Worm (Caenorhabditis elegans): Measurements from ENCODE around the gene nep-17.

nep-17 gene

ce11 chrII:13461604-13462375 is 45.8 kb upstream of the nep-17 start (continued):
- TF ChIP-seq nhr-90 (tag; optimal IDR thresholded peaks at IDR 0.05; ENCODE audit: poor library complexity) (peak; percentile 71), lin-15B (tag; optimal IDR thresholded peaks at IDR 0.05) (no peak), hlh-4 (tag; optimal IDR thresholded peaks at IDR 0.05) (no peak), efl-3 (GFP tag; optimal IDR thresholded peaks at IDR 0.05) (no peak), xbp-1 (tag; optimal IDR thresholded peaks at IDR 0.05) (peak; percentile 48), lir-3 (tag; optimal IDR thresholded peaks at IDR 0.05; ENCODE audit: poor library complexity) (no peak), C04F5.9 (tag; optimal IDR thresholded peaks at IDR 0.05) (peak; percentile 13), mep-1 (tag; optimal IDR thresholded peaks at IDR 0.05) (peak; percentile 71), sup-37 (GFP tag; optimal IDR thresholded peaks at IDR 0.05) (peak; percentile 38), tbx-2 (tag; optimal IDR thresholded peaks at IDR 0.05) (peak; percentile 81), unc-62 (GFP tag; optimal IDR thresholded peaks at IDR 0.05) (no peak), aly-2 (tag; optimal IDR thresholded peaks at IDR 0.05) (no peak), mdl-1 (tag; optimal IDR thresholded peaks at IDR 0.05) (peak in 1 of 2 experiments; percentile 92), C34B4.2 (tag; optimal IDR thresholded peaks at IDR 0.05) (no peak), ceh-8 (GFP tag; optimal IDR thresholded peaks at IDR 0.05) (no peak), ceh-88 (GFP tag; IDR thresholded peaks at IDR 0.05) (peak; percentile 59; the same call in 1 of the 2 replicates), aha-1 (tag; optimal IDR thresholded peaks at IDR 0.05) (no peak), snu-23 (GFP tag; optimal IDR thresholded peaks at IDR 0.05) (peak; percentile 89), rnt-1 (tag; optimal IDR thresholded peaks at IDR 0.05) (peak; percentile 85), lsy-2 (tag; optimal IDR thresholded peaks at IDR 0.05) (peak; percentile 47 to 67), efl-1 (optimal IDR thresholded peaks at IDR 0.05) (peak; percentile 9 to 37), efl-1 (GFP tag; optimal IDR thresholded peaks at IDR 0.05 in 1 of 2) (peak; percentile 3 to 87), F16B12.6 (tag; optimal IDR thresholded peaks at IDR 0.05) (peak; percentile 15), blmp-1 (tag; optimal IDR thresholded peaks at IDR 0.05) (peak; percentile 75), ztf-11 (tag; optimal IDR thresholded peaks at IDR 0.05) (no peak), ceh-82 (tag; optimal IDR thresholded peaks at IDR 0.05) (peak in 2 of 3 experiments; percentile 24 to 38), ets-5 (GFP tag; IDR thresholded peaks at IDR 0.05) (no peak), nhr-47 (tag; optimal IDR thresholded peaks at IDR 0.05) (peak; percentile 71), dsc-1 (tag; optimal IDR thresholded peaks at IDR 0.05) (peak; percentile 14), lin-35 (GFP tag; optimal IDR thresholded peaks at IDR 0.05) (peak; percentile 39 to 65), nhr-77 (tag; optimal IDR thresholded peaks at IDR 0.05) (no peak), fkh-10 (GFP tag; optimal IDR thresholded peaks at IDR 0.05) (no peak), grh-1 (GFP tag; IDR thresholded peaks at IDR 0.05) (0 out of 2 replicates have a peak, but pooled peaks have one; percentile 9), tlp-1 (tag; optimal IDR thresholded peaks at IDR 0.05) (no peak), ama-1 (optimal IDR thresholded peaks at IDR 0.05) (peak; percentile 87), vab-15 (tag; optimal IDR thresholded peaks at IDR 0.05) (no peak), egl-13 (tag; optimal IDR thresholded peaks at IDR 0.05) (no peak), unc-86 (tag; optimal IDR thresholded peaks at IDR 0.05) (no peak), mab-9 (GFP tag; IDR thresholded peaks at IDR 0.05) (no peak), swsn-7 (tag; optimal IDR thresholded peaks at IDR 0.05) (peak; percentile 62)

ce11 chrII:13465381-13465838 is 42.2 kb upstream of the nep-17 start:
- TF ChIP-seq fkh-10 (GFP tag; optimal IDR thresholded peaks at IDR 0.05) (no peak), blmp-1 (tag; optimal IDR thresholded peaks at IDR 0.05) (peak; percentile 26), lin-15B (tag; optimal IDR thresholded peaks at IDR 0.05) (no peak), nhr-237 (tag; optimal IDR thresholded peaks at IDR 0.05) (no peak), mab-9 (GFP tag; IDR thresholded peaks at IDR 0.05) (no peak), ceh-90 (tag; optimal IDR thresholded peaks at IDR 0.05) (no peak), unc-130 (tag; optimal IDR thresholded peaks at IDR 0.05) (no peak), elt-2 (tag; optimal IDR thresholded peaks at IDR 0.05) (peak; percentile 73), efl-1 (optimal IDR thresholded peaks at IDR 0.05) (no peak), efl-1 (GFP tag; optimal IDR thresholded peaks at IDR 0.05 in 1 of 2) (no peak), efl-3 (GFP tag; optimal IDR thresholded peaks at IDR 0.05) (no peak), egl-13 (tag; optimal IDR thresholded peaks at IDR 0.05) (no peak), lin-14 (GFP tag; optimal IDR thresholded peaks at IDR 0.05) (peak; percentile 54), aha-1 (tag; optimal IDR thresholded peaks at IDR 0.05) (no peak), unc-98 (GFP tag; IDR thresholded peaks at IDR 0.05) (no peak), lin-35 (GFP tag; optimal IDR thresholded peaks at IDR 0.05) (no peak), ztf-11 (tag; optimal IDR thresholded peaks at IDR 0.05) (no peak), zip-4 (GFP tag; optimal IDR thresholded peaks at IDR 0.05) (no peak), grh-1 (GFP tag; IDR thresholded peaks at IDR 0.05) (no peak), lsy-2 (tag; optimal IDR thresholded peaks at IDR 0.05) (peak in 1 of 2 experiments; percentile 0), elt-3 (tag; optimal IDR thresholded peaks at IDR 0.05) (no peak), C34B4.2 (tag; optimal IDR thresholded peaks at IDR 0.05) (no peak), C04F5.9 (tag; optimal IDR thresholded peaks at IDR 0.05) (no peak), fkh-4 (tag; optimal IDR thresholded peaks at IDR 0.05; ENCODE audit: borderline replicate concordance) (no peak)
